Fruit fly (Drosophila melanogaster) whole organism, pupa: ENCODE data around the gene CG3857.

ENCODE experiments used
- CG12605 ChIP-seq: fragments of 200-800 bp; sonication (Bioruptor generic); IDR thresholded peaks from 2 replicates; pipeline ENCODE4 v1.3.6; 2022; ENCODE audit warnings: missing biosample characterization, missing genetic modification characterization
- CG14655 ChIP-seq: fragments of 200-800 bp; sonication (Bioruptor generic); optimal IDR thresholded peaks from 3 replicates; lab custom pipeline; 2017; ENCODE audit warnings: mild to moderate bottlenecking, missing biosample characterization, missing genetic modification reagents, missing genetic modification characterization
- CG32121 ChIP-seq: fragments of 200-800 bp; sonication (Bioruptor generic); IDR thresholded peaks from 2 replicates; pipeline ENCODE4 v1.3.6; 2022; ENCODE audit warnings: missing biosample characterization, missing genetic modification characterization
- CG4496 ChIP-seq: fragments of 200-800 bp; sonication (Bioruptor generic); IDR thresholded peaks from 3 replicates; pipeline ENCODE4 v1.3.6; 2022; ENCODE audit warnings: missing biosample characterization, missing genetic modification characterization
- CG9948 ChIP-seq: fragments of 200-800 bp; sonication (Bioruptor generic); optimal IDR thresholded peaks from 2 replicates; lab custom pipeline; 2018; ENCODE audit warnings: missing biosample characterization, mild to moderate bottlenecking, missing genetic modification characterization, moderate library complexity
- D1 ChIP-seq: fragments of 200-800 bp; sonication (Bioruptor generic); optimal IDR thresholded peaks from 2 replicates; lab custom pipeline; 2018; ENCODE audit warnings: missing biosample characterization, mild to moderate bottlenecking, missing genetic modification characterization, moderate library complexity
- EcR ChIP-seq: fragments of 200-800 bp; sonication (Bioruptor generic); optimal IDR thresholded peaks from 3 replicates; lab custom pipeline; 2019; ENCODE audit warnings: missing biosample characterization, missing genetic modification characterization, mild to moderate bottlenecking, moderate library complexity, missing genetic modification reagents
- gl ChIP-seq: fragments of 200-800 bp; sonication (Bioruptor generic); optimal IDR thresholded peaks from 2 replicates; lab custom pipeline; 2018; ENCODE audit warnings: missing biosample characterization, mild to moderate bottlenecking, missing genetic modification characterization

DNA sequence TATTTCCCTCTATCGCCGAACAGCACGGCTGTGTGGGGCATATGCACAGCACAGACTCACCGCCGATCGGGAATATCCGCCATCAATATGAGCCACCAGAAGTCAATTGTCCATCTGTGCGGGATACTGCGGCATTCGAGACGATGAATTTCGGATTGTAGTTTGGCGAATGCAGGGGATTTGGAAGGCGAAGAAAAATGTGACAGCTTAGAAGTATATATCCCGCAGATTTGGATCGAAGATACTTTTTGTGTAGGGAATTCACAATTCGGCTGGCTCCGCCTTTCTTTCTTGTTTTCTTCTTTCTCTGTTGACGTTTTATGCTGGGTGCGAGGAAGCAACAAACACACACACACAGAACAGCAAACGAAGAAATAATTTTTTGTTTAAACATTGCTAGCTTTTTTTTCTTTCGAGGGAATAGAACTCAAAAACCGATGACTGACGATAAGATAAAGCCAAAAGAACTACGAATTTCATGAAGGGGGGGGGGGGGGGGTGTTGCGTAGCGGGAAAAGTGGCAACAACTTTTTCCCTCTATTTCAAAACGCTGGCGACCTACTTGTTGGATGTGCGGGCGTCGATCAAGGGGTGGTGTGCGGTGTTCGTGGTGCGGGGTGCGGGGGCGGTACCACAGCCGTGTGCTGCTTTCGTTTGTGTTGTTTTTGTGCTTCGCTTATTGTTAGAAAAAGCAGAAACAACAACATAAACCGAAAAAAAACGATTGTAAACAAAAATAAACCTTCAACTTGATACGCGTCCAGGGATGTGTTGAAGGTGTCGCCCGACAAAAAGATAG, 44.5 kb upstream of the CG3857 start:
- TF ChIP-seq EcR (GFP tag; lab: Kevin White, UChicago) (no peak), CG32121 (GFP tag; lab: Robert Waterston, UW) (peak; percentile 29), CG4496 (GFP tag; lab: Robert Waterston, UW) (peak; percentile 71), CG12605 (0 out of 2 replicates have a peak, but pooled peaks have one; percentile 23), gl (tag; lab: Kevin White, UChicago) (no peak), CG9948 (tag; lab: Kevin White, UChicago) (no peak), D1 (no peak), CG14655 (GFP tag; lab: Kevin White, UChicago) (peak; percentile 22)
